Fruit fly (Drosophila melanogaster) S2 (cell line): ENCODE data around the gene B52.

ENCODE experiments used
- CG8478 ChIP-seq: fragments of >200 bp; optimal IDR thresholded peaks from 2 replicates; lab custom pipeline; 2018
- CTCF ChIP-seq, 2 experiments: fragments of >200 bp; optimal IDR thresholded peaks; 2 replicates each; lab custom pipeline; 2018

B52 gene

DNA sequence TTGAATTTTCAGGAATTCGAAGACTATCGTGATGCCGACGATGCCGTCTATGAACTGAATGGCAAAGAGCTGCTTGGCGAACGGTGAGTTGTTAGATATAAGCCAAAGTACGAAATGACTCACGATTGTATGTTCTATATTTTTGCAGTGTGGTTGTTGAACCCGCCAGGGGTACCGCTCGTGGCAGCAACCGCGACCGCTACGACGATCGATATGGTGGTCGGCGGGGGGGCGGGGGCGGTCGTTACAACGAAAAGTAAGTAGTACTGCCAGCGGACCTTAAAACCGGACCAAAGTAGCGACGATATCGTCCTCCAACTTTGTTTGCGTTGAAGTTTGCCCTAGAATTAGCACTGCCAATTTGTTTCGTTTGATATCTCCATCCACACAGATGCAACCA is 1.0 kb downstream of the B52 start:
- TF ChIP-seq CTCF (optimal IDR thresholded peaks at IDR 0.05; lab: Kevin White, UChicago) (no peak), CG8478 (lab: Kevin White, UChicago) (no peak)

dm6 chr3R:13665992-13666391 is 4.9 kb downstream of the B52 start:
- no peak for TF ChIP-seq CTCF (optimal IDR thresholded peaks at IDR 0.05; lab: Kevin White, UChicago)
- TF ChIP-seq CG8478 (lab: Kevin White, UChicago): no peak

DNA sequence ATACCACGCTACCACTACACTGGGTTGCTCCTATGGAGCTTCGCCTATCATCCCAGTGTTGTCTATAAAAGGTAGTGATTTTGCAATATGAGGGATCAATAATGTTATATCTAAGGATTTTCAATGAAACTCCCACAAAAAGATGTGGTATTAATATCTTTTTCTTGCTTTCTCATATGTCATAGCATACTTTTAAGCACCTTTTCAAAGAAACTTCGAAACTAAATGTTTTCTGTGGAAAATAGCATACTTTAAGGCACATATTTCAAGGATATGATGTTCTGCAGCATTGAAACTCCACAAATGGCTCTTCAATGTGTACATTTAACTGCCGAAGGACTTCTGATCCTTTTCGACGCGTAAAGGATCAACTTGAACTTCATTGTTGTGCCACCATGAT is 11.8 kb downstream of the B52 start:
- no peak for TF ChIP-seq CTCF (optimal IDR thresholded peaks at IDR 0.05; lab: Kevin White, UChicago)
- no peak for TF ChIP-seq CG8478 (lab: Kevin White, UChicago)

dm6 chr3R:13674492-13675033 is 13.5 kb downstream of the B52 start, which contains the start of gene Task6:
Task6 (minus strand) TSS chr3R:13674542.
- TF ChIP-seq CG8478 (lab: Kevin White, UChicago): no peak
- TF ChIP-seq CTCF (optimal IDR thresholded peaks at IDR 0.05; lab: Kevin White, UChicago): peak in 1 of 2 experiments; percentile 42

- TF ChIP-seq CG8478 (lab: Kevin White, UChicago) (no peak), CTCF (optimal IDR thresholded peaks at IDR 0.05; lab: Kevin White, UChicago) (peak; percentile 17 to 31)
These were observed 15.3 kb downstream of the B52 start, which contains the start of the genes Lkb1 and CG9588 for dm6 chr3R:13676137-13677086. Lkb1 (plus strand) TSS chr3R:13676549. CG9588 (minus strand) TSS chr3R:13676681.

DNA sequence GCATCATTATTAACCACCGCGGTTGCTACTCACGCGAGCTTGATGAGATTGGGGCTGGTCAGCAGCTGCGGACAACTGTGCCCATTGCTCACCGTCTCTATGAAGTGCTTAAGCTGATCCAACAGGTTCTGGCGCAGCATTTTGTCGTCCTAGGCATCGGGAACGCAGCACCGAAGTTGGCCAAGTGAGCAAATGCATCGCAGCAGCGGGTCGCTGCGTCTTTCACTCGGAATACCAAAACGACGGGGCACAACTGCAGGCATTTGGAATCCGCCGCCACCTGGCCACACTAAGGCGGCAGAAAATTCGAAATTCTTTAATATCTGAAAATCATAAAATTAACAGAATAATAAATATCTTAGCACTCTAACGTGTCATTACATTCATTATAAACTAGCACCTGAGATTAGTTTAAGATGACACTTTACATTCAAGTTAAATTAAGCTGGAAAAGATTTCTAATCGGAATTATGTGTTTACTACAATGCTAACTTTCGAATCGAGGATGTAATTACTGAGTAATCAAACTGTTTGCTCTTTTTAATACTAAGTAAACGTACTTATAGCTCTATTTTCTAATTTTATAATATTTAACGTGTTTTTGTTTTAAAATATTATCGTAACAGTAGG is 22.0 kb downstream of the B52 start:
- TF ChIP-seq CG8478 (lab: Kevin White, UChicago): no peak
- no peak for TF ChIP-seq CTCF (optimal IDR thresholded peaks at IDR 0.05; lab: Kevin White, UChicago)

dm6 chr3R:13683624-13684568 is 22.8 kb downstream of the B52 start, which contains the start of gene flfl:
flfl (plus strand) TSS chr3R:13683921.
- TF ChIP-seq CG8478 (lab: Kevin White, UChicago) (no peak), CTCF (optimal IDR thresholded peaks at IDR 0.05; lab: Kevin White, UChicago) (peak in 1 of 2 experiments; percentile 10)

DNA sequence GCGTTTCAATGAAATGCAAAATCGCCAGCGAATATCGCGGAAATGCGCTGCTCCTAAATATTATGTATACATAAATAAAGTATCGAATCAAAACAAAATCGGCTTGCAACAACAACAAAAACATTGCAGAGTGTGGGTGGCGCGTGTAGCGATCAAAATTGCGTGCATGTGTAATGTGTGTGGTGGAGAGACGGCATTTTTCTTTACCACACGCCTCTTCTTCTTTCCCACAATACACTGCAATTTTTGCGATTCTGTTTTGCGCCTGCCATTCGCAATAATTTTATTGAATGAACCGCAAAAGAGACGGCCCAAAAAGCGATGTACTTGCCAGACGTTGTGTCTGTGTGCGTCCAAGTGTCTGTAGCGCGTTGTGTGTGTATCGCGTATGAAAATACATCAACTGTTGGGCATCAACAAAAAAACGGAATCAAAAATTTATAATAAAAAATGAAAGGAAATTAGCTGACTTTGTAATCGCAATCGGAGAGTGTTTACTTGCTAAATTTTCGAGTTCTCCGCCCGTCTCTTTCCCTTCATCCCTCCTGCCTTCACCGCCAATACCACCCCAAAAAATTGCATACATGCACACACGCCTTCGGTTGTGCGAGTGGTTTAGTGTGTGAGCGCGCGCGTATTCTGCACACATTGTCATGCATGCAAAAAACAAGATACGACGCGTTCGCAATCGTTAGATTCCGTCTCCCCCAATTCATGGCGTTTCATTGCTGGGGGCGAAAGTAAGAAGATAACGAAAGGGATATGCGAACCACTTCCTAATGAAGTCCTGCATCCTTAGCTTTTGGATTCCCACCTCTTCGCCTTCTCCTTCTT is 23.7 kb downstream of the B52 start:
- TF ChIP-seq CG8478 (lab: Kevin White, UChicago) (no peak), CTCF (optimal IDR thresholded peaks at IDR 0.05; lab: Kevin White, UChicago) (no peak)

DNA sequence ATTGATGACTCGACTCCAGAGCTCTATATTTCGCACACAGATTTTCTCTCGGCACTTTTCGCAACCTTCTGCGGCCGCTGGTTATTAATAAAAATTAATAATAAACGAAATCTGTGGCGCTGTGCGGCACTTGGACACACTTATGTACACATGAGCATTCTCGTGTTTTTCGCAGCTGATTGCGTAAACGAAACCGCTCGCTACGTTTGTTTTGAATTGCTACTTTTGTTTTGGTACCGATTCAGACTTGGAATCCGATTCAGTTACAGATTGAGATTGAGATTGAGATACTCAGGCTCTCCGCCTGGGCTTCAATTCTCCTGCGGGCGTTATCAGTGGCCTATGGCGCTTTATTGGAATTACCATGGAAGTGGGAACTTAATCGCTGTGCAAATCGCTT is 24.9 kb downstream of the B52 start:
- TF ChIP-seq CTCF (optimal IDR thresholded peaks at IDR 0.05; lab: Kevin White, UChicago): no peak
- TF ChIP-seq CG8478 (lab: Kevin White, UChicago): no peak

DNA sequence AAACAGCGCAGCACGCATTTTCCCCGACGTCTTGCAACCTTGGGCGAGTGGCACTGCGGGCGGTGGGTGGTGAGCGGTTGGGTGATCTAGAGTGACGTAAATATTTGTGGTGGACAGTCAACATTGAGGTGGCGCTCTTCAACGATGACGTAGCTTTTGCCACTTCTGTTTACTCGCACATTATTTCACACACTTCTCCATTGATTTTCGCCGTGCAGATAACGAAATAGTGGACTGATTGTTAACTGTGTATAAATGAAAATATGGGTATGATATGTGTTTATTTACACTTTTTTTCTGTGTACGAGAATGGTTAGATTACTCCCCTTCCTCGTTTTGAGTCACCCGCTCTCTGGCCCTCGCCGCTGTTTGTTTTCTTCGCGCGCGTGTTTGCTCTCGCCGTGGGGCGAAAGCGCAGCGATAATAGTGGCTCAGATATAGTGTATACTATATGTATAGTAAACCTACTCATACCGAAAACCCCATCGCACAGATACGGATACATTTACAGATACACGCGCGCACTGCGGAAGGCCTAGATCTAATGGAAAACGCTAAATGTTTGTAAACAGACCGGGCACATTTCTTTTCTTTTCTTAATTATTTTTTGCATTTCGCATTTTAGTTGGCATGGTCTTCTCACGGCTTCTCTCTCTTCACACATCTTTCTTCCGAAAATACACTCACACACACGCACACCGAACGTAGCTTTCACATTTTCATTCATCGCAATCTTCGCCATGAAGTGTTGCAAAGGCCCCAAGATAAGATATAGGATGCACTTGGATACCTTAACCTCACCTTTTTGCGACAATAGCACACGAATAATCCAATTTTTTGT is 25.5 kb downstream of the B52 start, which contains the start of gene omd:
Gene omd (minus strand): TSS at position 840 of the 841 bp plus-strand sequence.
- TF ChIP-seq CTCF (optimal IDR thresholded peaks at IDR 0.05; lab: Kevin White, UChicago) (no peak), CG8478 (lab: Kevin White, UChicago) (no peak)

DNA sequence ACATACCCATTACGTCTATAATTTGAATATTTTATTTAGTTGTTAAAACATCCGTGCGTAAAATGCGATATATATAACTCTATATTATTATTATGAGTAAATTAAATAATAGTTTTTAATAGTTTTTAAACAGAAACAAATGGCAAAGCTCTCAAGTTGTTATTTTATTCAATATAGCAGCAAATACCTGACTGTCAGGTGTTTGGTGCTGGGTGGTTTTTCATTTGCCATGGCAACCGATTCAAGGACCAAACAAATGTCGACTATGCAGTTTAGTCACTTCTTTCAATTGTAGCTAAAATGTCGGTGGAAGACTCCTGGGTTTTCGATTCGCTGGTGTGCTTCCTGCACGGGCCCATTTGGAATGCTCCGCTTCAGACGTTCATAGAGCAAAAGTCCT is 32.6 kb downstream of the B52 start, which contains the start of gene CG14367:
Gene CG14367 (plus strand): TSS at position 301 of the 400 bp plus-strand sequence.
- TF ChIP-seq CTCF (optimal IDR thresholded peaks at IDR 0.05; lab: Kevin White, UChicago): no peak
- TF ChIP-seq CG8478 (lab: Kevin White, UChicago): no peak

DNA sequence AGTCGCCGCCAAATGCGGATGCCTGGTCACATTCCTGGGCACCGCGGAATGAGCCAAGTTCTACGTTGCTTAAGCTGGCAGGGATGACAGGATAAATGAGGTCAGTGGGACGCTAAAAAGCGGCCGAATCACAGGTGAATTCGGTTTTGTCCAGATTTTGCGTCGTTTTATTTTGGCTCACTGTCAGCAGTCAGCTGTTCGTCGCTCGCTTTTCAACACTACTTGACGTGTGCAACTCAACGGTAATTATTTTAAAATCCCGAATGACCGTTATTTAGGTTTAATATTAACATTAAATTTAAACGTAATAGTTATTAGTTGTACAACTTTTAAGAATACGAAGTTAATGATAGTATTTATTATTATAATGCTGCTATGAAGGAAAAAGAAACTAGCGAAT is 38.2 kb downstream of the B52 start:
- TF ChIP-seq CTCF (optimal IDR thresholded peaks at IDR 0.05; lab: Kevin White, UChicago) (peak in 1 of 2 experiments; percentile 10), CG8478 (lab: Kevin White, UChicago) (no peak)
